Fruit fly (Drosophila melanogaster) whole organism, prepupa: ENCODE data around the gene serp.

Experiments
- CG10669 ChIP-seq: fragments of 200-800 bp; sonication (Bioruptor generic); optimal IDR thresholded peaks from 3 replicates; lab custom pipeline; 2018; ENCODE audit warnings: missing biosample characterization, mild to moderate bottlenecking, missing genetic modification characterization, moderate library complexity
- CG3919 ChIP-seq: fragments of 200-800 bp; sonication (Bioruptor generic); optimal IDR thresholded peaks from 3 replicates; lab custom pipeline; 2016; ENCODE audit warnings: missing biosample characterization, missing genetic modification characterization
- CG4318 ChIP-seq: fragments of 200-800 bp; sonication (Bioruptor generic); optimal IDR thresholded peaks from 3 replicates; lab custom pipeline; 2017; ENCODE audit warnings: missing biosample characterization, mild to moderate bottlenecking, missing genetic modification characterization
- CG6854 ChIP-seq: fragments of 200-800 bp; sonication (Bioruptor generic); optimal IDR thresholded peaks from 2 replicates; lab custom pipeline; 2017; ENCODE audit warnings: missing biosample characterization, mild to moderate bottlenecking, missing genetic modification characterization
- CG8319 ChIP-seq: fragments of 200-800 bp; sonication (Bioruptor generic); optimal IDR thresholded peaks from 3 replicates; lab custom pipeline; 2016; ENCODE audit warnings: missing biosample characterization, missing genetic modification characterization
- CG9139 ChIP-seq: fragments of 200-800 bp; sonication (Bioruptor generic); optimal IDR thresholded peaks from 3 replicates; lab custom pipeline; 2017; ENCODE audit warnings: missing biosample characterization, mild to moderate bottlenecking, missing genetic modification characterization
- Ets96B ChIP-seq: fragments of 200-800 bp; optimal IDR thresholded peaks from 2 replicates; lab custom pipeline; 2019; ENCODE audit warnings: missing biosample characterization, mild to moderate bottlenecking, missing genetic modification characterization, moderate library complexity
- Gug ChIP-seq: fragments of 200-800 bp; sonication (Bioruptor generic); IDR thresholded peaks from 2 replicates; pipeline ENCODE4 v1.3.6; 2022; ENCODE audit warnings: missing biosample characterization, missing genetic modification characterization
- OdsH ChIP-seq: fragments of 200-800 bp; sonication (Bioruptor generic); optimal IDR thresholded peaks from 3 replicates; lab custom pipeline; 2016; ENCODE audit warnings: missing biosample characterization, missing genetic modification characterization
- vri ChIP-seq: fragments of 200-800 bp; sonication (Bioruptor generic); optimal IDR thresholded peaks from 3 replicates; lab custom pipeline; 2016; ENCODE audit warnings: missing biosample characterization, mild to moderate bottlenecking, missing genetic modification characterization

DNA sequence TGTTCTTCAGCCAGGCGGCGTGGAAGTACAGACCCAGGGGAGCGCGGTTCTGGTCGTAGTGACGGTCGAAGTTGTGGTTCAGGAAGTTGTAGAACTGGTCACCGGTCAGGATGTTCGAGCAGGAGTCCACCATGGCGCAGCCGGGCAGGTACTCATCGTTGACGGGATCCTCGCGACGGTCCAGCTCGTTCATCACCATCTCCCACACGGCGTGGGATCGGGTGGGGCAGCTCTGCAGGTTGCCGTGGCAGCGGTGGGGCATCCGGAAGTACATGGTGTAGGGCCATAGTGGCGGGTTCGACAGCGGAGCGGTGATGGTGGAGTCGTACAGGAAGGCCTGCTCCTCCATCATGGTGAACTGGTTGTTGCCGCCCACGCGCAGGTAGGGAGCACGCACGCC, 6.2 kb downstream of the serp start:
- no peak for TF ChIP-seq Gug (GFP tag; lab: Robert Waterston, UW)
- no peak for TF ChIP-seq CG8319 (GFP tag; lab: Kevin White, UChicago)
- TF ChIP-seq CG3919 (GFP tag; lab: Kevin White, UChicago), result no peak
- TF ChIP-seq Ets96B, result no peak
- no peak for TF ChIP-seq OdsH
- no peak for TF ChIP-seq CG10669 (GFP tag; lab: Kevin White, UChicago)
- TF ChIP-seq CG9139 (GFP tag; lab: Kevin White, UChicago), result no peak
- no peak for TF ChIP-seq vri (GFP tag; lab: Kevin White, UChicago)
- TF ChIP-seq CG4318 (GFP tag; lab: Kevin White, UChicago), result no peak
- TF ChIP-seq CG6854 (GFP tag; lab: Kevin White, UChicago), result no peak
